Fruit fly (Drosophila melanogaster): ENCODE data around the gene Prtl99C.

Prtl99C gene

DNA sequence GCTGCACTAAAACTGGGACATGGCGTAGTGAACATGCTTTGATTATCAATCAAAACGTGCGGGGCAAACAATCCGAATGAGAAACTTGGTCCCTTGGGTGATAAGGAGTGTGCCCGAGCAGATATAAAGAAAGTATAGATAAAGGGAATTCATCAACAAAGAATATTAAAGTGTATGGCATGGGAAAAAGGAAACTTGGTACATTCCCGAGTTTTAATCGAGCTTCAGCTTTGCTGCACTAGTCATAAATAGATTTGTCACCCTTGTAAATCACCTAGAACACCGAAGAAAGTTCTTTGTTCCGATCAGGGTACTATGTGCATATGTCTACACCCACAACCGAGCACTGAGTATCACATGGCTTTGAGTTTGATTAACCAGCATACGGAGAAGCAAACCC lies 31.7 kb downstream of the Prtl99C start:
- no peak for TF ChIP-seq noc (tag; optimal IDR thresholded peaks at IDR 0.05)

DNA sequence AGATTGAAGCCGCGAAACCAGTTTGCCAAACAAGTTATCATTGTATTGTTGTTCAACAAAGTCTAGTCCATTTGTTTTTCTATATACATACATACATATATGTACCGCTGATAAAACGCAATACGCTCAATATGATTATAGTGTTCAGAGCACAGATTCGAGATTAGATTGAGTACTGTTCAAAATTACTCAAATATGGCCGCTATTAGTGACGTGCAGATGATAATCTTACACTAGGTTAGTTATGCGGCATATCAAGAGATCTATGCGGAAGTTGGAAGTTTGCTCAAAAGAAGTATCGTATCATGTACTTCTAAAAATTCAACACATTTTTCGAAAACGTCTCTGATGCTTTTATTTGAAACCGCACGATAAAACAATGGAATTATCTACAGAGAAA lies 32.1 kb downstream of the Prtl99C start:
- TF ChIP-seq noc (tag; optimal IDR thresholded peaks at IDR 0.05): no peak

DNA sequence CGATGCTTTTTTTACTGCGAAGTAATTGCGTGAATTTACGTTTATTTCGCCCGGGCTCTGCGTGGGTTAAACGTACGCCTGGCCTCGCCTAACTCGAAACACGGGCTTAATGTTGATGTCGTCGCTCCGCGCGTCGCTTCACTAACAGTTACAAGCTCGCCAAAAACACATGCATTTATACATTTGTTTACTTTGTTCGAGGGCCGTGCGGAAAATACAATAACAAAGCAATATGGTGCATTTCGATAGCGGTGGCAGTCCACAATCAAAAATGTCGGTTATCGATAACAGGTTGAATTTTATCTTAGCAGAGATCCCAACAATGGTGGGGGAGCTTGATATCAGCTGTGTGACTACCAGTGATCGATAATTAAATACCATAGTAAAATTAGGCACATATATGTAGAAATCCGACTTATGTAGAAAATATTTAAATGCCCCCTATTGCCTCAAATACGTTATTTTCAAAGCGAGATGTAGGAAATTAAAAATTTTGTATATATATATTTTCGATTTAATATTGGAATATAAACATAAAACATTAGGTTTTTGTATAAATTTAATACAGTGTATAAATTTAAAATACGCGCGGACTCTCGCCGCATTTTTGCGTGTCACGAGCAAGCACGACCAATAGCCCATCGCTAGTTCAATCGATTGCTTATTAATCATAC lies 33.1 kb downstream of the Prtl99C start, which contains the start of gene Zip99C:
Zip99C (minus strand) TSS at position 220 of the 674 bp plus-strand sequence.
- TF ChIP-seq noc (tag; optimal IDR thresholded peaks at IDR 0.05): peak; percentile 26

DNA sequence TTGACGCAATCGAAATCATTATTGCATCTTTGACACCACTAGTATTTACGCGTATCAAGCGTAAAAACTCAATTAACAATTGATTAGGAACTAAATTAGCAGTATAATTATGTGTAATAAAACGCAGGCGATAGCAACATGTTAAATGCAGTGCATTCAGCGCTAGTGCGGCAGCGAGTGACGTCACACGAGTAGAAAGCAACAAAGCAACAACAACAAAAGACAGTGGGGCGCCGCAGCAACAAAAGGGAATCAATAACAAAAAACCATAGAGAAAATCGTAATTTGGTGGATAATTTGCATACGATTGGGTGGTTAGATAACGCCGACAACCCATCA lies 33.6 kb downstream of the Prtl99C start, which contains the start of gene CG34133:
CG34133 (plus strand) TSS at position 16 of the 339 bp plus-strand sequence.
- no peak for TF ChIP-seq noc (tag; optimal IDR thresholded peaks at IDR 0.05)

DNA sequence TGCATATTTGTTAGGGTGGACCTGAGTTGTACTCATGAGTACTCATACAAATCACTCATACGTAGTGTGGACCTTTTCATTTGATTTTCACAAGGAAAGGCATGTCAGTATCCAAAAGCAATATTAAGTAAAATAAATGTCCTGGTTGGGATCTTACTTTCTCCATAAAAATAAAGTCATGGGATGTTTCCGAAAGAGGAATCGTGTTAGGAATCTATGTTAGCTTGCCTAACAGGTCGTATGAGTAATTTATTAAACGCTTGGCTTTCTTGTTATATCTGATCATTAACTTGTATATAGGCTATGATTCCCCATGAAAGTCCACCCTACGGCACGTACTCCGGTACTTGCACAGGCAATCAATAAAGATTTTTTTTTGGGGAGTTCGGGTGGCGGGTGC lies 40.1 kb downstream of the Prtl99C start:
- no peak for TF ChIP-seq noc (tag; optimal IDR thresholded peaks at IDR 0.05)

DNA sequence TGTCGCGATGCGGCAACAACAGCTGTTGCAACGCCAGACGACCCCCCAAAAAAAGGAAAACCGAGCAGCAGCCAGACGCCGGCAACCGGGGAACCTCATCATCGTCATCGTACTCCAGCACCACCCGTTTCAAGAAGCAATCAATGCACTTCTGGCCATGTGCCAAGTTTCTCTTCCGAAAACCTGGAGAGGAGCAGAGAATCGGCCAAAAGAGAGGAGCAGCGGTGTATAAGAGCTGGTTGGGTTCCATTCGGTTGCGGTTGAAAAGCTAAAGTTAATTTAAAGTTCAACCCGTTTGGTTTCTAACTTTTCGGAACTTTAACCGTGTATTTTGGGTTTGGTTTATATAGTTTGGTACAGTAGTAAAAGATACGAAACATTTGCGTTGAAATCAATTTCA lies 40.5 kb downstream of the Prtl99C start:
- TF ChIP-seq noc (tag; optimal IDR thresholded peaks at IDR 0.05): no peak

DNA sequence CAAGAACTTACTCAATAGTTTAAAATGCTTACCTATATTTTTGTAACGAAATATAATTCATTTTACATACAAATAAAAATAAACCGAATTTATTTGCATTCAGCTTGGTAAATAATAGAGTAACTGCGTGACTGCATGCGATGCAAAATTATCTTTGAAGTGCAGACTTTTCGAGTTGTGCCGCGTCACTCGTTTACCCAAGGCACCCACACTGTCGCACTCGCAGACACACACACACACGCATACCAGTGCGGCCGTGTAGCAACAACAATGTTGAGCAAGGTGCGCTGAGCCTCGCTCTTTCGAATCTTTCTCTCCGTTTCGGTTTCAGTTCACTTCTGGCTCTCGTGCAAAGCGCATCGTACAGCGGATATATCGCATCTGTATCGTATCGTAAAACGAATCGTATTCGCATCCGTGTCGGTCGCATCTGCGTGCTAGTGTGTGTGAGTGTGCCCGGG lies 41.0 kb downstream of the Prtl99C start, which contains the start of gene CG31038:
CG31038 (plus strand) TSS at position 327 of the 461 bp plus-strand sequence.
- TF ChIP-seq noc (tag; optimal IDR thresholded peaks at IDR 0.05): no peak

DNA sequence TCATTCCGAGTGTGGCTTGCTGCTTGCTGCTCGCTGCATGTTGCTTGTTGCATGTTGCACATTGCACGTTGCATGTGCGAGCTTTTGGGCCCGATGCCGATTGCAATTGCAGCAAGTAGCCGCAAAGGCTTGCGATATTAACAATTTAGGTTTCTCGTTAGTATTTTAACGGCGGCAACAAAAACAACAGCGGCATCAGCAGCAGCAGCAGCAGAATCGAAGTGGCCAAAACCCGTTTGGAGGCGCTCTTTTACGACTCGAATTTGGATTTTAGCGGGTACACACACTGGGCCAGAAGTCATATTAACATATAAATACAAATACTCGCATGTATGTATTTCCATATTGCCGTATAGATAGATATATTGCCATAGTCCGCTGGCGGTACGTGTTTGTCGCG lies 44.6 kb downstream of the Prtl99C start:
- TF ChIP-seq noc (tag; optimal IDR thresholded peaks at IDR 0.05): no peak
